Fruit fly (Drosophila melanogaster): ENCODE data around the gene CG7900.

The CG7900 gene

dm6 chr3R:8105088-8105542 is 11.2 kb downstream of the CG7900 start, which contains the start of gene puc (continued):
- TF ChIP-seq Trl (optimal IDR thresholded peaks at IDR 0.05) (no peak), Trl (GFP tag; optimal IDR thresholded peaks at IDR 0.05) (peak; percentile 26), CG10431 (GFP tag; optimal IDR thresholded peaks at IDR 0.05) (peak; percentile 6), esg (GFP tag; conservative IDR thresholded peaks at IDR 0.05) (no peak), oc (tag; optimal IDR thresholded peaks at IDR 0.05) (peak; percentile 20), CG33213 (GFP tag; optimal IDR thresholded peaks at IDR 0.05) (peak; percentile 65), CG11504 (tag; optimal IDR thresholded peaks at IDR 0.05) (peak; percentile 26), CG2202 (tag; optimal IDR thresholded peaks at IDR 0.05) (no peak), CG8924 (tag; optimal IDR thresholded peaks at IDR 0.05) (peak; percentile 70), bsh (GFP tag; optimal IDR thresholded peaks at IDR 0.05) (peak in 1 of 2 experiments; percentile 13), CG12236 (GFP tag; optimal IDR thresholded peaks at IDR 0.05) (peak; percentile 72), Ptx1 (GFP tag; IDR thresholded peaks at IDR 0.05) (no peak), CG2678 (tag; optimal IDR thresholded peaks at IDR 0.05) (peak; percentile 41), Asciz (GFP tag; optimal IDR thresholded peaks at IDR 0.05) (peak; percentile 30), HmgZ (tag; optimal IDR thresholded peaks at IDR 0.05) (peak; percentile 49), CG4404 (GFP tag; IDR thresholded peaks at IDR 0.05) (no peak), pum (GFP tag; optimal IDR thresholded peaks at IDR 0.05) (peak; percentile 12), CG13894 (tag; optimal IDR thresholded peaks at IDR 0.05) (peak; percentile 70), ATbp (GFP tag; optimal IDR thresholded peaks at IDR 0.05) (no peak), CG17385 (GFP tag; optimal IDR thresholded peaks at IDR 0.05) (peak; percentile 67), trem (tag; optimal IDR thresholded peaks at IDR 0.05) (peak; percentile 49), grn (GFP tag; optimal IDR thresholded peaks at IDR 0.05) (peak; percentile 88), Eip74EF (GFP tag; optimal IDR thresholded peaks at IDR 0.05) (peak in 1 of 2 experiments; percentile 35), Lpt (GFP tag; optimal IDR thresholded peaks at IDR 0.05) (no peak), CG3995 (GFP tag; optimal IDR thresholded peaks at IDR 0.05) (peak; percentile 15), CG31388 (GFP tag; optimal IDR thresholded peaks at IDR 0.05) (no peak), NfI (GFP tag; optimal IDR thresholded peaks at IDR 0.05) (peak; percentile 48), bigmax (GFP tag; optimal IDR thresholded peaks at IDR 0.05) (peak; percentile 26), knrl (GFP tag; IDR thresholded peaks at IDR 0.05; ENCODE audit: partially characterized antibody) (no peak), zen (tag; optimal IDR thresholded peaks at IDR 0.05) (peak; percentile 49), nerfin-2 (GFP tag; IDR thresholded peaks at IDR 0.05; ENCODE audit: partially characterized antibody) (no peak), CG12769 (tag; optimal IDR thresholded peaks at IDR 0.05) (peak; percentile 49), NK7.1 (GFP tag; optimal IDR thresholded peaks at IDR 0.05) (peak; percentile 11), nau (GFP tag; optimal IDR thresholded peaks at IDR 0.05) (peak; percentile 39), ara (GFP tag; IDR thresholded peaks at IDR 0.05) (no peak), CG9727 (GFP tag; optimal IDR thresholded peaks at IDR 0.05) (peak; percentile 12), ttk (GFP tag; IDR thresholded peaks at IDR 0.05) (no peak), nom (GFP tag; optimal IDR thresholded peaks at IDR 0.05) (peak; percentile 68), Camta (GFP tag; optimal IDR thresholded peaks at IDR 0.05) (peak; percentile 14), CG8290 (GFP tag; optimal IDR thresholded peaks at IDR 0.05) (peak; percentile 10), CG8290 (tag; optimal IDR thresholded peaks at IDR 0.05) (peak in 1 of 2 experiments; percentile 84), CG12155 (GFP tag; optimal IDR thresholded peaks at IDR 0.05) (peak; percentile 5), CG3407 (GFP tag; optimal IDR thresholded peaks at IDR 0.05) (no peak), NC2β (GFP tag; optimal IDR thresholded peaks at IDR 0.05) (peak; percentile 61), Hsf (GFP tag; optimal IDR thresholded peaks at IDR 0.05) (peak; percentile 26), CG14710 (tag; optimal IDR thresholded peaks at IDR 0.05) (peak; percentile 59), sqz (GFP tag; optimal IDR thresholded peaks at IDR 0.05) (peak; percentile 8), Stat92E (GFP tag; optimal IDR thresholded peaks at IDR 0.05) (peak in 1 of 3 experiments; percentile 50), amos (GFP tag; IDR thresholded peaks at IDR 0.05; ENCODE audit: partially characterized antibody) (no peak), her (GFP tag; optimal IDR thresholded peaks at IDR 0.05) (peak; percentile 54)

Data from whole organism, embryonic.